Fruit fly (Drosophila melanogaster): Measurements from ENCODE around the gene Tbcd.

Gene Tbcd

dm6 chr2L:2162729-2163567 lies 15.6 kb downstream of the Tbcd start:
- no peak for TF ChIP-seq CTCF (optimal IDR thresholded peaks at IDR 0.05)

- no peak for TF ChIP-seq CG8478 (optimal IDR thresholded peaks at IDR 0.05)
- no peak for TF ChIP-seq CTCF (optimal IDR thresholded peaks at IDR 0.05)
Observed at dm6 chr2L:2163568-2163953, 16.2 kb downstream of the Tbcd start.

dm6 chr2L:2164520-2165237 lies 17.4 kb downstream of the Tbcd start:
- TF ChIP-seq CG8478 (optimal IDR thresholded peaks at IDR 0.05) (no peak), CTCF (optimal IDR thresholded peaks at IDR 0.05) (no peak)

dm6 chr2L:2165238-2165577 lies 17.9 kb downstream of the Tbcd start:
- TF ChIP-seq CTCF (optimal IDR thresholded peaks at IDR 0.05) (no peak), CG8478 (optimal IDR thresholded peaks at IDR 0.05) (no peak)

- no peak for TF ChIP-seq CG8478 (optimal IDR thresholded peaks at IDR 0.05)
- TF ChIP-seq CTCF (optimal IDR thresholded peaks at IDR 0.05), result no peak
Observed at dm6 chr2L:2165864-2166263, 18.5 kb downstream of the Tbcd start.

- no peak for TF ChIP-seq CG8478 (optimal IDR thresholded peaks at IDR 0.05)
- no peak for TF ChIP-seq CTCF (optimal IDR thresholded peaks at IDR 0.05)
Observed at dm6 chr2L:2166958-2167707, 19.8 kb downstream of the Tbcd start.

- no peak for TF ChIP-seq CG8478 (optimal IDR thresholded peaks at IDR 0.05)
- TF ChIP-seq CTCF (optimal IDR thresholded peaks at IDR 0.05), result no peak
Observed at dm6 chr2L:2168184-2168893, 21.0 kb downstream of the Tbcd start.

- TF ChIP-seq CG8478 (optimal IDR thresholded peaks at IDR 0.05), result no peak
- no peak for TF ChIP-seq CTCF (optimal IDR thresholded peaks at IDR 0.05)
Observed at dm6 chr2L:2168894-2169456, 21.7 kb downstream of the Tbcd start.

dm6 chr2L:2171366-2172078 lies 24.2 kb downstream of the Tbcd start:
- TF ChIP-seq CTCF (optimal IDR thresholded peaks at IDR 0.05), result no peak
- no peak for TF ChIP-seq CG8478 (optimal IDR thresholded peaks at IDR 0.05)

dm6 chr2L:2172460-2173121 lies 25.3 kb downstream of the Tbcd start:
- no peak for TF ChIP-seq CG8478 (optimal IDR thresholded peaks at IDR 0.05)
- TF ChIP-seq CTCF (optimal IDR thresholded peaks at IDR 0.05), result no peak

dm6 chr2L:2173191-2173590 lies 25.9 kb downstream of the Tbcd start:
- TF ChIP-seq CTCF (optimal IDR thresholded peaks at IDR 0.05) (no peak), CG8478 (optimal IDR thresholded peaks at IDR 0.05) (no peak)

dm6 chr2L:2173604-2174003 lies 26.3 kb downstream of the Tbcd start:
- no peak for TF ChIP-seq CTCF (optimal IDR thresholded peaks at IDR 0.05)
- no peak for TF ChIP-seq CG8478 (optimal IDR thresholded peaks at IDR 0.05)

- no peak for TF ChIP-seq CTCF (optimal IDR thresholded peaks at IDR 0.05)
- TF ChIP-seq CG8478 (optimal IDR thresholded peaks at IDR 0.05), result no peak
Observed at dm6 chr2L:2175090-2175830, 27.9 kb downstream of the Tbcd start.
